Fruit fly (Drosophila melanogaster): ENCODE data around the gene CG42249.

Gene CG42249

DNA sequence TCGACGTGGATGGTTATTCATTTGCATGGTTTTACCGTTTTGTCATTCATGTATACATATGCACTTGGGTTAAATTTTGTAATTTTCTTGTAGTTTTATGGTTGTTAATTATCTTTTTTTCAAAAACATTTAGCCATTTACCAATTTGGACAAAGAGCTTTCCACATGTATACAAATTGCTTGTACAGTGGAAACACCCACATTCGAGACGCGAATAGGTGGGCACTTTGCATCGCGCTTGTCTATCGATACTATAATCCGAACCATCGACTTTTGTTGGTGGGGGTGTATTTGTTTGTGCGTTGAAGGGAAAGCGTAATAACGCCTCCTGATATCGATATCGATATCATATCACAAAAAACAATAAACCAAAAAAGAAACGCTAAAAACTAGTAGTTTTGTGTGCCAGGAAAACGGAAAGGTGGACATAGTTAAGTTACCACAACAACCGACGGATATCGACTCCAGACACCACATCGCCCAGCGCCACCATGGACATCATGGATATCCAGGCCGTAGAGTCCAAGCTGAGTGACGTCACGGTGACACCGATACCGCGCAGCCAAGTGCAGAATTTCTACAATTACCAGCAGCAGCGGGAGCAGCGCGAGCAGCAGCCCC is 41.6 kb downstream of the CG42249 start, which contains the start of gene CDK2AP1 (continued):
- TF ChIP-seq CG12391 (tag; optimal IDR thresholded peaks at IDR 0.05) = peak; percentile 32
- TF ChIP-seq eyg (GFP tag; optimal IDR thresholded peaks at IDR 0.05) = no peak
- no peak for TF ChIP-seq stc (GFP tag; IDR thresholded peaks at IDR 0.05)
- no peak for TF ChIP-seq Six4 (GFP tag; optimal IDR thresholded peaks at IDR 0.05)
- TF ChIP-seq mld (GFP tag; IDR thresholded peaks at IDR 0.05; ENCODE audit: partially characterized antibody) = peak; percentile 70
- peak; percentile 13 for TF ChIP-seq CHES-1-like (GFP tag; optimal IDR thresholded peaks at IDR 0.05)
- peak; percentile 78 for TF ChIP-seq CG1024 (GFP tag; IDR thresholded peaks at IDR 0.05)
- TF ChIP-seq ssp (GFP tag; IDR thresholded peaks at IDR 0.05) = peak; percentile 96
- peak in 1 of 2 experiments; percentile 55 for TF ChIP-seq Dfd (GFP tag; optimal IDR thresholded peaks at IDR 0.05)
- no peak for TF ChIP-seq Asciz (GFP tag; optimal IDR thresholded peaks at IDR 0.05)
- no peak for TF ChIP-seq CG17568 (GFP tag; optimal IDR thresholded peaks at IDR 0.05)
- peak; percentile 10 for TF ChIP-seq nerfin-1 (tag; optimal IDR thresholded peaks at IDR 0.05)
- TF ChIP-seq crol (GFP tag; IDR thresholded peaks at IDR 0.05) = peak; percentile 26; the same call in 1 of the 2 replicates
- no peak for TF ChIP-seq GATAe (GFP tag; conservative IDR thresholded peaks at IDR 0.05)
- TF ChIP-seq her (GFP tag; optimal IDR thresholded peaks at IDR 0.05) = peak; percentile 50
- peak; percentile 55 for TF ChIP-seq gfzf (GFP tag; optimal IDR thresholded peaks at IDR 0.05)
- TF ChIP-seq inv (GFP tag; IDR thresholded peaks at IDR 0.05; ENCODE audit: partially characterized antibody) = peak; percentile 58
- TF ChIP-seq stwl (tag; optimal IDR thresholded peaks at IDR 0.05) = peak; percentile 46
- peak; percentile 24 for TF ChIP-seq CG32532 (GFP tag; IDR thresholded peaks at IDR 0.05)
- no peak for TF ChIP-seq CG33213 (GFP tag; optimal IDR thresholded peaks at IDR 0.05)
- TF ChIP-seq da (GFP tag; optimal IDR thresholded peaks at IDR 0.05) = no peak
- peak; percentile 12 for TF ChIP-seq pho (GFP tag; optimal IDR thresholded peaks at IDR 0.05)
- TF ChIP-seq Ssrp (tag; optimal IDR thresholded peaks at IDR 0.05) = no peak
- peak; percentile 27 for TF ChIP-seq tin (GFP tag; optimal IDR thresholded peaks at IDR 0.05)
- TF ChIP-seq CG2889 (GFP tag; IDR thresholded peaks at IDR 0.05) = no peak
- TF ChIP-seq NC2β (GFP tag; optimal IDR thresholded peaks at IDR 0.05) = peak; percentile 18
- TF ChIP-seq CG15011 (GFP tag; optimal IDR thresholded peaks at IDR 0.05) = no peak
- TF ChIP-seq Chrac-16 (GFP tag; optimal IDR thresholded peaks at IDR 0.05) = peak; percentile 3
- TF ChIP-seq Dp (GFP tag; optimal IDR thresholded peaks at IDR 0.05) = no peak
- TF ChIP-seq pb (GFP tag; optimal IDR thresholded peaks at IDR 0.05) = no peak
- TF ChIP-seq unc-4 (GFP tag; IDR thresholded peaks at IDR 0.05; ENCODE audit: partially characterized antibody) = peak; percentile 65
- TF ChIP-seq CG17802 (tag; optimal IDR thresholded peaks at IDR 0.05) = peak; percentile 86
- peak; percentile 37 for TF ChIP-seq phol (tag; optimal IDR thresholded peaks at IDR 0.05)
- TF ChIP-seq Aef1 (GFP tag; IDR thresholded peaks at IDR 0.05) = peak; percentile 25; the same call in 1 of the 3 replicates
- no peak for TF ChIP-seq cg (GFP tag; optimal IDR thresholded peaks at IDR 0.05)
- TF ChIP-seq crp (GFP tag; optimal IDR thresholded peaks at IDR 0.05) = no peak
- no peak for TF ChIP-seq D19B (GFP tag; optimal IDR thresholded peaks at IDR 0.05)
- no peak for TF ChIP-seq pan (optimal IDR thresholded peaks at IDR 0.05)
- no peak for TF ChIP-seq pan (GFP tag; optimal IDR thresholded peaks at IDR 0.05 in 1 of 2, IDR thresholded peaks at IDR 0.05 in 1 of 2)
- no peak; the same call in 1 of the 2 replicates for TF ChIP-seq CG42726 (GFP tag; IDR thresholded peaks at IDR 0.05; ENCODE audit: partially characterized antibody)
- no peak for TF ChIP-seq chm (GFP tag; IDR thresholded peaks at IDR 0.05)
- no peak for TF ChIP-seq ash1 (GFP tag; optimal IDR thresholded peaks at IDR 0.05)
- TF ChIP-seq Sox100B (GFP tag; optimal IDR thresholded peaks at IDR 0.05) = no peak
- no peak for TF ChIP-seq Hey (tag; optimal IDR thresholded peaks at IDR 0.05)
- peak; percentile 98 for TF ChIP-seq CG7357 (GFP tag; IDR thresholded peaks at IDR 0.05)
- no peak for TF ChIP-seq CG2202 (tag; optimal IDR thresholded peaks at IDR 0.05)
- peak; percentile 35 for TF ChIP-seq Hsf (GFP tag; optimal IDR thresholded peaks at IDR 0.05)
- TF ChIP-seq CG9817 (tag; optimal IDR thresholded peaks at IDR 0.05) = peak; percentile 15
- no peak for TF ChIP-seq croc (GFP tag; conservative IDR thresholded peaks at IDR 0.05)
- no peak for TF ChIP-seq CG1529 (GFP tag; optimal IDR thresholded peaks at IDR 0.05)

All from whole organism, embryonic.